Worm (Caenorhabditis elegans): ENCODE data around the gene Y39G8B.9.
A peak's percentile ranks its signal among the peaks of the same experiment; 100 is the strongest.

The Y39G8B.9 gene

DNA sequence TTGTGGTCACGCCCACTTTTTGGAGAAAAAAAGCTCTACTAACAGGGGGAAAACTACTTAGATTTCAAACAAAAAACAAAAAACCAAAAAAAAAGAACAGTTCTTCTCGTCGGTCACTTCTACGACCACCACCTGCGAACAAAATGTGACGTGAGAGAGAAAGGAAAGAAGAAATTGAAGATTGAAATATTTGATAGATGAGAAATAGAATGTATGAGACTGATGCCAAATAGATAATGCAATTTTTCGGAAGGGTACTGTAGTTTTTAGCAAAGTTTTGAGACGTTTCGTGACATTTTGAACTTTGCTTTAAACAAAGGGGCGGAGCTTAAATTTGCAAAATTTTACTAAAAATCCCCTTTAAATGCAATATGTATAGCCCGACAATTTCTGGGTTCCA, 26.2 kb upstream of the Y39G8B.9 start:
- peak; percentile 37 for TF ChIP-seq nhr-28 (tag; optimal IDR thresholded peaks at IDR 0.05)
- TF ChIP-seq dve-1 (tag; optimal IDR thresholded peaks at IDR 0.05; ENCODE audit: insufficient read depth) = peak; percentile 4
- TF ChIP-seq F44E2.7 (GFP tag; IDR thresholded peaks at IDR 0.05) = no peak
- TF ChIP-seq hlh-30 (tag; optimal IDR thresholded peaks at IDR 0.05; ENCODE audit: insufficient read depth) = peak; percentile 29
- peak; percentile 22; the same call in 1 of the 2 replicates for TF ChIP-seq dmd-6 (GFP tag; IDR thresholded peaks at IDR 0.05)
- peak; percentile 29 for TF ChIP-seq hlh-11 (tag; optimal IDR thresholded peaks at IDR 0.05)
- TF ChIP-seq nhr-77 (tag; optimal IDR thresholded peaks at IDR 0.05) = peak; percentile 46
- TF ChIP-seq rbr-2 (tag; optimal IDR thresholded peaks at IDR 0.05) = no peak
- TF ChIP-seq daf-12 (tag; optimal IDR thresholded peaks at IDR 0.05) = no peak
- peak; percentile 3 for TF ChIP-seq mep-1 (tag; optimal IDR thresholded peaks at IDR 0.05)
- no peak for TF ChIP-seq nhr-237 (tag; optimal IDR thresholded peaks at IDR 0.05)
- no peak for TF ChIP-seq daf-16 (GFP tag; optimal IDR thresholded peaks at IDR 0.05)
- TF ChIP-seq daf-16 (tag; optimal IDR thresholded peaks at IDR 0.05) = peak; percentile 9
- TF ChIP-seq lsy-2 (tag; optimal IDR thresholded peaks at IDR 0.05) = peak in 1 of 2 experiments; percentile 73

DNA sequence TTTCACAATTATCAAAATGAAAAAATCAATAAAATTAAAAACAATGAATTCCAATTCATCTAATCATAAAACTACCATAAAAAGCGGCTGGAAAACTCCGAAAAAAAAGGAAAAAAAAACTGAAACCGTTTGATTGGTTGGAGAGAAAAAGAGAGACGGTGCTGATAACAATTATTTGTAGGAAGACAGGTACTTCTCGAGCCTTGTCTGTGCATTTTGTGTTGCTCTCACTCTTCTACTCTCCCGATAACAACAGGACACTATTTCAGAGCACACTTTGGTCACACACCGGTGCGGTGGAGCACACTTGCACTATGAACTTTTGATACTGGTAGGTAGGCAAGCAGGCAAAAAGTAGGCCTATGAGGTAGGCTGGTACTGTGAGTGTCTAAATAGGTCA, 24.6 kb upstream of the Y39G8B.9 start:
- no peak for TF ChIP-seq ctbp-1 (GFP tag; IDR thresholded peaks at IDR 0.05)
- peak in 1 of 2 experiments; percentile 54 for TF ChIP-seq hif-1 (tag; optimal IDR thresholded peaks at IDR 0.05)
- TF ChIP-seq pqm-1 (tag; optimal IDR thresholded peaks at IDR 0.05) = peak; percentile 93
- TF ChIP-seq nhr-77 (tag; optimal IDR thresholded peaks at IDR 0.05) = peak; percentile 99
- TF ChIP-seq dve-1 (tag; optimal IDR thresholded peaks at IDR 0.05; ENCODE audit: insufficient read depth) = peak; percentile 76
- TF ChIP-seq tra-1 (GFP tag; IDR thresholded peaks at IDR 0.05) = peak; percentile 61; the same call in 1 of the 2 replicates
- TF ChIP-seq nhr-48 (tag; optimal IDR thresholded peaks at IDR 0.05) = peak; percentile 18
- peak; percentile 37 for TF ChIP-seq mes-2 (tag; optimal IDR thresholded peaks at IDR 0.05; ENCODE audit: poor library complexity, severe bottlenecking)
- TF ChIP-seq hlh-11 (tag; optimal IDR thresholded peaks at IDR 0.05) = peak; percentile 84
- TF ChIP-seq lin-39 (tag; optimal IDR thresholded peaks at IDR 0.05) = no peak
- no peak for TF ChIP-seq hmg-1.1 (GFP tag; IDR thresholded peaks at IDR 0.05)
- TF ChIP-seq unc-62 (GFP tag; optimal IDR thresholded peaks at IDR 0.05 in 1 of 2) = peak in 1 of 2 experiments; percentile 42
- no peak for TF ChIP-seq unc-62 (tag; optimal IDR thresholded peaks at IDR 0.05)
- peak; percentile 86 for TF ChIP-seq php-3 (GFP tag; IDR thresholded peaks at IDR 0.05)
- TF ChIP-seq mep-1 (tag; optimal IDR thresholded peaks at IDR 0.05) = peak; percentile 29
- TF ChIP-seq nhr-28 (tag; optimal IDR thresholded peaks at IDR 0.05) = peak; percentile 99
- TF ChIP-seq F37D6.2 (tag; optimal IDR thresholded peaks at IDR 0.05) = no peak
- TF ChIP-seq lsy-2 (tag; optimal IDR thresholded peaks at IDR 0.05) = peak in 1 of 2 experiments; percentile 48
- TF ChIP-seq tag-97 (GFP tag; IDR thresholded peaks at IDR 0.05) = no peak
- no peak for TF ChIP-seq ceh-44 (GFP tag; IDR thresholded peaks at IDR 0.05)
- peak; percentile 50 for TF ChIP-seq hlh-30 (tag; optimal IDR thresholded peaks at IDR 0.05; ENCODE audit: insufficient read depth)
- no peak for TF ChIP-seq mdt-29 (GFP tag; IDR thresholded peaks at IDR 0.05)
- no peak for TF ChIP-seq ZK337.2 (GFP tag; IDR thresholded peaks at IDR 0.05)
- TF ChIP-seq mdl-1 (tag; optimal IDR thresholded peaks at IDR 0.05) = no peak
- TF ChIP-seq mxl-3 (GFP tag; optimal IDR thresholded peaks at IDR 0.05) = peak; percentile 31
- TF ChIP-seq lin-1 (GFP tag; IDR thresholded peaks at IDR 0.05) = peak; percentile 41; the same call in 1 of the 2 replicates
- peak; percentile 91 for TF ChIP-seq dmd-6 (GFP tag; IDR thresholded peaks at IDR 0.05)
- TF ChIP-seq daf-16 (GFP tag; optimal IDR thresholded peaks at IDR 0.05) = peak in 1 of 2 experiments; percentile 21
- peak; percentile 89 for TF ChIP-seq daf-16 (tag; optimal IDR thresholded peaks at IDR 0.05)
- TF ChIP-seq mxl-2 (GFP tag; conservative IDR thresholded peaks at IDR 0.05) = no peak
- TF ChIP-seq fos-1 (tag; optimal IDR thresholded peaks at IDR 0.05) = no peak
- no peak for TF ChIP-seq rbr-2 (tag; optimal IDR thresholded peaks at IDR 0.05)
- TF ChIP-seq nhr-42 (GFP tag; IDR thresholded peaks at IDR 0.05) = peak; percentile 51; the same call in 1 of the 2 replicates
- TF ChIP-seq ama-1 (optimal IDR thresholded peaks at IDR 0.05) = no peak
- TF ChIP-seq lir-3 (tag; optimal IDR thresholded peaks at IDR 0.05) = no peak
- no peak for TF ChIP-seq lin-13 (GFP tag; optimal IDR thresholded peaks at IDR 0.05)
- TF ChIP-seq lin-38 (GFP tag; IDR thresholded peaks at IDR 0.05) = peak; percentile 69
- no peak for TF ChIP-seq F26F4.8 (GFP tag; conservative IDR thresholded peaks at IDR 0.05)
- TF ChIP-seq daf-8 (GFP tag; IDR thresholded peaks at IDR 0.05) = no peak
- TF ChIP-seq nhr-102 (tag; optimal IDR thresholded peaks at IDR 0.05) = peak; percentile 90
- TF ChIP-seq cey-2 (tag; optimal IDR thresholded peaks at IDR 0.05; ENCODE audit: borderline replicate concordance, insufficient read depth) = no peak
- peak; percentile 72; the same call in 1 of the 2 replicates for TF ChIP-seq saeg-2 (GFP tag; IDR thresholded peaks at IDR 0.05)
- TF ChIP-seq aha-1 (tag) = peak; percentile 64
